Worm (Caenorhabditis elegans) whole organism, early embryonic: ENCODE measurements around the gene egrh-1.

Experiments used
- B0310.2 ChIP-seq: sonication (generic microtip); optimal IDR thresholded peaks from 2 replicates; lab custom pipeline; 2016; ENCODE audit warnings: mild to moderate bottlenecking, missing genetic modification characterization, missing compliant biosample characterization
- F13C5.2 ChIP-seq: sonication (generic microtip); optimal IDR thresholded peaks from 2 replicates; lab custom pipeline; 2017; ENCODE audit warnings: mild to moderate bottlenecking, missing genetic modification characterization, inconsistent platforms, missing compliant biosample characterization
- aly-1 ChIP-seq: sonication (generic microtip); optimal IDR thresholded peaks from 2 replicates; lab custom pipeline; 2016; ENCODE audit warnings: missing genetic modification characterization, missing compliant biosample characterization
- ama-1 ChIP-seq: fragments of 150-350 bp; optimal IDR thresholded peaks from 2 replicates; lab custom pipeline; 2014
- ceh-13 ChIP-seq: fragments of 200-800 bp; sonication (Bioruptor generic); optimal IDR thresholded peaks from 2 replicates; lab custom pipeline; 2018; ENCODE audit warnings: mild to moderate bottlenecking, missing genetic modification characterization, missing compliant biosample characterization
- ceh-36 ChIP-seq: sonication (generic microtip); optimal IDR thresholded peaks from 2 replicates; lab custom pipeline; 2016; ENCODE audit warnings: missing genetic modification characterization, inconsistent platforms, missing compliant biosample characterization
- ets-7 ChIP-seq: sonication (generic microtip); optimal IDR thresholded peaks from 2 replicates; lab custom pipeline; 2016; ENCODE audit warnings: missing genotype, missing genetic modification characterization, missing compliant biosample characterization
- flt-1 ChIP-seq: fragments of 200-800 bp; sonication (Bioruptor generic); IDR thresholded peaks from 2 replicates; pipeline ENCODE4 v1.3.6; 2022; ENCODE audit warnings: missing genetic modification characterization, missing compliant biosample characterization
- hmbx-1 ChIP-seq: sonication (generic microtip); optimal IDR thresholded peaks from 2 replicates; lab custom pipeline; 2016; ENCODE audit warnings: mild to moderate bottlenecking, missing genetic modification characterization, missing compliant biosample characterization
- hmg-4 ChIP-seq: fragments of 200-800 bp; sonication (Bioruptor generic); optimal IDR thresholded peaks from 2 replicates; lab custom pipeline; 2018; ENCODE audit warnings: mild to moderate bottlenecking, missing genetic modification characterization, missing compliant biosample characterization
- hnd-1 ChIP-seq: sonication (generic microtip); optimal IDR thresholded peaks from 2 replicates; lab custom pipeline; 2016; ENCODE audit warnings: missing genetic modification characterization, missing compliant biosample characterization
- pes-1 ChIP-seq: fragments of 200-800 bp; sonication (Bioruptor generic); IDR thresholded peaks from 2 replicates; pipeline ENCODE4 v1.3.6; 2022; ENCODE audit warnings: missing genetic modification reagents, missing genetic modification characterization, missing compliant biosample characterization
- scrt-1 ChIP-seq: fragments of 200-800 bp; sonication (Bioruptor generic); IDR thresholded peaks from 2 replicates; pipeline ENCODE4 v1.3.6; 2022; ENCODE audit warnings: missing genetic modification characterization, missing compliant biosample characterization
- sea-1 ChIP-seq: fragments of 200-800 bp; sonication (Bioruptor generic); conservative IDR thresholded peaks from 2 replicates; pipeline ENCODE4 v1.3.6; 2022; ENCODE audit warnings: missing genetic modification characterization, missing compliant biosample characterization
- tbx-11 ChIP-seq: fragments of 200-800 bp; sonication (Bioruptor generic); IDR thresholded peaks from 2 replicates; pipeline ENCODE4 v1.3.6; 2022; ENCODE audit warnings: missing genetic modification characterization, missing compliant biosample characterization
- tbx-37 ChIP-seq: fragments of 200-800 bp; sonication (Bioruptor generic); conservative IDR thresholded peaks from 2 replicates; pipeline ENCODE4 v1.3.6; 2022; ENCODE audit warnings: missing genetic modification reagents, missing genetic modification characterization, missing compliant biosample characterization
- tra-4 ChIP-seq: sonication (generic microtip); optimal IDR thresholded peaks from 2 replicates; lab custom pipeline; 2017; ENCODE audit warnings: missing genetic modification characterization, missing compliant biosample characterization

Gene egrh-1

DNA sequence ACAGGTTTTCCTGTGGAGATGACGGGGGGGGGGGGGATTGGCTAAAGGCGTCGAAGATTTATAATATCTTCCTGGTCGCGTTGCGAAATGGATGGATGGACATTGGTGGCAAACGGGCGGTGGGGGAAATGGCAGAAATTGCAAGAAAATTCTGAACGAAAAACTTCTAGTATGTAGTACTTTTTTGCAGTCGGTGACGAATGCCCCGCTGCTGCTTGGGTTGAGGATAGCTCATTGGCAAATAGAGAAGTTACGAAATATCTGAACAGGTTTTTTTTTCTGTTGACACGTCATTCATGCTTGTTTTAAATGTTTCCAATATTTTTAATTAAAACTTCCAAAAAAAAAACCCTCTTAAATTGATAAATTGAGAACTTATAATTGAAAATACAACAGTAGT is 26.2 kb upstream of the egrh-1 start:
- no peak for TF ChIP-seq hmg-4 (GFP tag; lab: Kevin White, UChicago)
- TF ChIP-seq tbx-37 (GFP tag; lab: Robert Waterston, UW) = no peak
- no peak for TF ChIP-seq tra-4 (tag; lab: Kevin White, UChicago)
- TF ChIP-seq tbx-11 (GFP tag; lab: Robert Waterston, UW) = no peak
- TF ChIP-seq scrt-1 (GFP tag; lab: Robert Waterston, UW) = no peak
- TF ChIP-seq B0310.2 = no peak
- TF ChIP-seq ceh-36 (tag; lab: Kevin White, UChicago) = no peak
- TF ChIP-seq flt-1 = no peak

DNA sequence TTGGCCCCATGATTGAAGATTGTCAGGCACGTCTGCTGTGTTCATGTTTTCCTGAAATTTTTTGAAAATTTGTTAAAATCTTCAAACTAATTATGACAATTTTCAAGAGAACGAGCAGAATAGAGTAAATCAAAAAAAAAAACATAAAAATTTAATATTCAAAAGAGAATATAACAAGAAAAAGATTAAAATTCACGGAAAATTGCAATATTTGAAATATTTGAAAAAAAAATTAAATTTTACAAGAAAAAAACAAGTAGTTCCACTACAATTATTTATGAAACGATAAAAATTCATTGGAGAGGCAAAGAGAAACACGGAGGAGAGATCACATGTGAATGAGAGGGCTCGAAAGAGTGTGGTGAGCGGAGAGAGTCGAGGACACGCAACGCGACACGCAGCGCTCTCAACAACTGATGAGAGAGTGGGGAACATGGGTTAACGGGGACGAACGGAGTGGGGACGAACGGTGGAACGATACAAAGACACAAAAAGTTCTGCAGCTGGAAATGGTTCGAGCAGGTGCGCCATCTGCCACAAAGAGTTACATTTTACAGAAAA is 21.2 kb upstream of the egrh-1 start, which contains the start of gene mbk-1:
Gene mbk-1 (minus strand): TSS at position 51 of the 561 bp plus-strand sequence.
- TF ChIP-seq ceh-13 (GFP tag; lab: Kevin White, UChicago) = no peak
- no peak for TF ChIP-seq ceh-36 (tag; lab: Kevin White, UChicago)
- TF ChIP-seq hmbx-1 (tag; lab: Kevin White, UChicago) = no peak
- no peak for TF ChIP-seq tbx-11 (GFP tag; lab: Robert Waterston, UW)
- no peak for TF ChIP-seq tra-4 (tag; lab: Kevin White, UChicago)
- no peak for TF ChIP-seq flt-1
- no peak for TF ChIP-seq pes-1 (GFP tag; lab: Robert Waterston, UW)
- no peak for TF ChIP-seq ets-7 (tag; lab: Kevin White, UChicago)
- no peak for TF ChIP-seq hnd-1 (tag; lab: Kevin White, UChicago)
- no peak for TF ChIP-seq hmg-4 (GFP tag; lab: Kevin White, UChicago)
- no peak for TF ChIP-seq aly-1 (tag; lab: Kevin White, UChicago)
- TF ChIP-seq F13C5.2 (tag; lab: Kevin White, UChicago) = no peak
- no peak for TF ChIP-seq scrt-1 (GFP tag; lab: Robert Waterston, UW)
- no peak for TF ChIP-seq sea-1
- no peak for TF ChIP-seq B0310.2
- TF ChIP-seq ama-1 (lab: Kevin White, UChicago) = no peak

DNA sequence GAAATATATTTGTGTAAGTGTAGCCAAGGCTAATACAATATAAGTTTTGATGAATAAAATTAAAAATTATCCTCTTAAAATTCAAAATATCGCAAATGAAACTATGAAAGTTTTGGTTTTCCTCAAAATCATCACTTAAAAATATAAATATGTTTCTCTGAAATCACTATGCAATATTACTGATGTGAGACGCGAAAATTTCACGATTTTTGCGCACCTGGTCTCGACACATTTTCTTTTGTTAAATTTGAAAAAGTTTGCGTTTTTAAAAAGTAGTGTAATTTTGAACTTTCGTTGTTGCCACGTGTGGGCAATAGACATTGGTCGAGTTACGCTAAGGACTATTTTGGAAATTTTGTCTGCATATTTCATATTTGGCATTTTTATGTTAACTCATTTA is 17.0 kb upstream of the egrh-1 start:
- TF ChIP-seq ceh-13 (GFP tag; lab: Kevin White, UChicago) (no peak), hmg-4 (GFP tag; lab: Kevin White, UChicago) (no peak)

DNA sequence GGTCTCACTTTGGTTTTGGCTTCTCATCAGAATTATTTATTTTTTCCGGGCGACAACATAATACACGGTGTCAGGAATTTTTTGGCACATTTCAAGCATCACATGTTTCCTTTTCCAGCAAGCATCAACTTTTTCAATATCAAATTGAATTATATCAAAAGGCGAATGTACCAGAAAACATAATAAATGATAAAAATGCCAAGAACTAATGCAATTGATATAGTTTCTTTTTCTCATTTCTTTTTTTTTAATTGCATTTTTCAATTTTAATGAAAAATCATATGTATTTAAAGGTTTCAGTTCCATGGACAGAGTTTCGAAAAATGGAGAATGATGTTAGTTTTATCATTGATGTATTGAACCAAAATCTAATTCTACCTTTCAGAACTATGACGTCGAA is 14.2 kb upstream of the egrh-1 start, which contains the start of gene dpf-2:
Gene dpf-2 (plus strand): TSS at position 301 of the 400 bp plus-strand sequence.
- TF ChIP-seq ama-1 (lab: Kevin White, UChicago) = no peak

DNA sequence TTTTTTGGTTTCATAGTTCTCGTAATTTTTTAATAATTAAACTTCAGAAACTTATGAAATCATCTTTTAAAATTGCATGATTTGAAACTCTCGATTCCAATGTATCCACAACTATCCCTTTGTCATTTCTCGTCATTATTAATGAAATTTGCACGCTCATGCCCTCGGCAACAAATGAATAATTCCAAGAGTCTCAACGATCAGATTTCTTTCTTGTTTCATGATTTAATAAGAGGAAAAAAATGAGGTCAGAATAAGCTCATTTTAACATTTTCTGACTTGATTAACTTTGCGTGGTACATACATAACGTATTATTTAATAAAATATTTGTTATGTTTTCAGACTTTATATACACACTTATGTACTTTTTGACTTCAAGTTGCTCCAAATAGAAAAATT is 7.4 kb upstream of the egrh-1 start:
- TF ChIP-seq ceh-13 (GFP tag; lab: Kevin White, UChicago) (no peak), tbx-11 (GFP tag; lab: Robert Waterston, UW) (no peak), tbx-37 (GFP tag; lab: Robert Waterston, UW) (no peak), ama-1 (lab: Kevin White, UChicago) (no peak), hmbx-1 (tag; lab: Kevin White, UChicago) (no peak), hnd-1 (tag; lab: Kevin White, UChicago) (no peak), flt-1 (no peak), aly-1 (tag; lab: Kevin White, UChicago) (no peak), ceh-36 (tag; lab: Kevin White, UChicago) (no peak), hmg-4 (GFP tag; lab: Kevin White, UChicago) (no peak), sea-1 (no peak), B0310.2 (no peak), F13C5.2 (tag; lab: Kevin White, UChicago) (no peak), tra-4 (tag; lab: Kevin White, UChicago) (no peak), ets-7 (tag; lab: Kevin White, UChicago) (no peak), scrt-1 (GFP tag; lab: Robert Waterston, UW) (no peak), pes-1 (GFP tag; lab: Robert Waterston, UW) (no peak)

DNA sequence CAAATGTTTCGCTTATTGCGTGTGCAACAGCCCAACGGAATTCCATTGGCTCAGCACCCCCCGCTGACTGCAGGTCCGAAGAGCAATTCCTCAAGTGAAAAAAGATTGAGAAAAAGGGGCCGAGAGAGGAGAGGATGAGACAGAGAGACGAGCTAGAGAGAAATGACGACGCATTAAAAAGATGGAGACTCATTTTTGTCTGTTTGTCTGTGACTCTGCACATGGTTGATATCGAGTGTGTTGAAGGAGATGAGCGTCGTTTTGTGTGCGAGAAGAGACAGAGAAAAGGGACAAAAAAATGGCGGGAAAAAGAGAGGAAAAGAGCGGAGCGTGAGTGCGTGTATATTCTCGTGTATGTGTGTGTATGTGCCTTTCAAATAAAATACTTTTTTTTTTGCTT is 4.7 kb upstream of the egrh-1 start:
- TF ChIP-seq sea-1 (0 out of 2 replicates have a peak, but pooled peaks have one; percentile 39), tra-4 (tag; lab: Kevin White, UChicago) (no peak), F13C5.2 (tag; lab: Kevin White, UChicago) (peak; percentile 73), tbx-11 (GFP tag; lab: Robert Waterston, UW) (no peak), hmg-4 (GFP tag; lab: Kevin White, UChicago) (peak; percentile 82)

DNA sequence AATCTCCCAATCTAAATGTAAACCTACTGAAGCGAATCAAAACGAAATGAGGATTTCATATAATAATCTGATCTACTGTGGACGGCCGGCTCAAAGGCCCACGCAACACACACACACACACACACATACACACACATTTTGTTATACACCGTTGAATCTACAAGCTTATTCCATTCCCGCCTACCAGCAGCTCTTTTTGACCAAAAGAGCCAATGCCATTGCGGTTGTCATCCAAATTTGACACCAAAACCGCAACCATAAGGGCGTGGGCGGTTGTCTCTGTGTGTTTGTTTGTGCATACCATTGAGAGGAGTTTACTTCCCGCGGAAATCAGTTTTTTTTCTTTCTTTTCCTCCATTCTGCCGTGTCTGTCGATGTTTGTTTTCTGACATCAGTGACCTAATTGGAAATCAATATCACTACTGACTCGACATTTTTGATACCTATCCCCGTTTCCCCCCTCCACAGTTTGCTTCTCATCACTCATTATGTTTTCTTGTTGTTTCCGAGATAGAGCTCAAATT is 2.8 kb upstream of the egrh-1 start:
- TF ChIP-seq hmbx-1 (tag; lab: Kevin White, UChicago) (no peak), F13C5.2 (tag; lab: Kevin White, UChicago) (no peak), sea-1 (no peak)

DNA sequence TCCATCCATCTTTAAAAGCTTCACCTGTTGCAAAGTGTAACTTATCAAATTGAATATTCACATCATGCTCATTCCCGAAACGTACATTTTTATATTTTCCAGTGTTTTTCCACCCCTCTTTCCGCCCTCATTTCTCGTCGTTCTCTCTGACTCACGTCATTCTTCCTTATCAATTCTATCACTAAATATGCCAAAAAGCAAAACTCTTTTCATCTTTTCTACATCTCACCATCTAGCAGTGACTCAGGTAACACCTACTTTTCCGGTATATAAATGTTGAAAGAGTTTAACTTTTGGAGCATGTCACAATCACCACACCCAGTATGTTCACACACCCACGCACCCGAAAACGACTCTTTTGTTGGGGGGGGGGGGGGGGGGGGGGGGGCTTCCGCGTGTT is 1.3 kb upstream of the egrh-1 start:
- TF ChIP-seq pes-1 (GFP tag; lab: Robert Waterston, UW) = no peak
- no peak for TF ChIP-seq aly-1 (tag; lab: Kevin White, UChicago)
- TF ChIP-seq ceh-13 (GFP tag; lab: Kevin White, UChicago) = no peak
- TF ChIP-seq tbx-37 (GFP tag; lab: Robert Waterston, UW) = no peak
- TF ChIP-seq sea-1 = no peak
- TF ChIP-seq flt-1 = no peak
- no peak for TF ChIP-seq hmg-4 (GFP tag; lab: Kevin White, UChicago)
- no peak for TF ChIP-seq hnd-1 (tag; lab: Kevin White, UChicago)
- TF ChIP-seq ceh-36 (tag; lab: Kevin White, UChicago) = no peak
- TF ChIP-seq ets-7 (tag; lab: Kevin White, UChicago) = no peak
- TF ChIP-seq hmbx-1 (tag; lab: Kevin White, UChicago) = no peak
- TF ChIP-seq tra-4 (tag; lab: Kevin White, UChicago) = no peak
